Worm (Caenorhabditis elegans) whole organism, L4/young adult: ENCODE measurements around the gene F26G1.2.

ENCODE experiments used
- W03F9.2 ChIP-seq: fragments of 150-350 bp; optimal IDR thresholded peaks from 2 replicates; lab custom pipeline; 2014; ENCODE audit warnings: missing biosample characterization, missing genetic modification characterization
- dao-5 ChIP-seq: sonication (generic microtip); optimal IDR thresholded peaks from 2 replicates; lab custom pipeline; 2016; ENCODE audit warnings: missing genotype, missing genetic modification characterization, moderate library complexity, missing compliant biosample characterization
- him-1 ChIP-seq: sonication (generic microtip); optimal IDR thresholded peaks from 2 replicates; lab custom pipeline; 2016; ENCODE audit warnings: missing genotype, missing genetic modification reagents, missing genetic modification characterization, missing compliant biosample characterization

Gene F26G1.2

DNA sequence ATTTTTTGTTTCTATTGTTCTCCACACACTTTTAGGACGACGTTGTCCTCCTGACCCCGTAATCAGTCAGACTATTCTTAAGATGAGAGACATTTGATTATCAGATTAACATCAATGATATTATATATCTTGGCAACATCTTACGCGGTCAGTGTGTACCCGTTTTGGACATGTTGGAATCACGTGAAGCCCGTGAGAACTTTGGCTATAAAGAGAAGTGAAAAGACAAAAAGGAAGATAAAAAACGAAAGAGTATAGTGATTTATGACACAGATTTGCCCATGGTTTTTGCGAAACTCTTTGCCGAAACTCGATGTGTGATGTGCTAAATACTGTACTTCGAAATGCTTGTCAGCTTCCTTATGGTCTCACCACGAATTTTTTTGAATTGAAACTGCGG, 17.6 kb upstream of the F26G1.2 start:
- TF ChIP-seq W03F9.2 (tag; lab: Kevin White, UChicago) (no peak), dao-5 (no peak), him-1 (tag; lab: Kevin White, UChicago) (no peak)

DNA sequence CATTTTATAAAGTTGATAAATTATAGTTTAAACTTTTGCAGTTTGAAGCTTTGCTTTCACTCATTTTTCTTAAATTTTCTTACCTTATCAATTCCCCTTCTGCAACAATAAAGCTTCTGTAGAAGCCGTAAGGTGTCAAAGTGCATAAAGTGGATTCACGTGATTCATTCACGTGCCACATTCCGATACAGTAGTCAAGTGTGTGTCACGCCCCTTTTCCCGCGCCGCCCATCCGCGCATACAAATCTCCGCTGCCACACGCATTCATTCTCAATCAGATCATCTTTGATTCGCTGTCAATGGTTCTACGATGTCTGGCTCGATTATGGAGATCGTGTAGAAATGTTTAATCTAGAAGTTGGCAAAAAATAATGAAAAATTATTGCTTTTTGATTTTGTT, 15.8 kb upstream of the F26G1.2 start:
- TF ChIP-seq W03F9.2 (tag; lab: Kevin White, UChicago) (no peak), dao-5 (no peak), him-1 (tag; lab: Kevin White, UChicago) (no peak)

DNA sequence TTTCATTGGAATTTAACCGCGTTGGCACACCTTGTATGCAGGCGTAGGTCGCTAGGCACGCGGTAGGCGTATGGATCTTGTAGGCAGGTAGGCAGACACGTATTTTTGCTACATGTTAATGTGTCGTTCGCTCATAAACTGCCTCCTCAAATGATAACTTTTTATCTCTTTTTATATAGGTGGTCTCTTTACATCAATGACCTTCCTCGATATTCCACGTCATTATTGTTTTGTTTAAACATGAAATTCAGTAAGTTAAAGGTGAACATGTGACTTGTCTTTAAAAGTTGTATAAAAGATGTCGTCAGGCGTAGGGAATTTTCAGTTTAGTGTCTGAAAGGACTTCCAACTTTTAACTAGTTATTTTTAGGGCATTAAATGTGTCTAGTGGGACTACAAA, 15.2 kb upstream of the F26G1.2 start:
- TF ChIP-seq W03F9.2 (tag; lab: Kevin White, UChicago) (no peak), dao-5 (no peak), him-1 (tag; lab: Kevin White, UChicago) (no peak)

DNA sequence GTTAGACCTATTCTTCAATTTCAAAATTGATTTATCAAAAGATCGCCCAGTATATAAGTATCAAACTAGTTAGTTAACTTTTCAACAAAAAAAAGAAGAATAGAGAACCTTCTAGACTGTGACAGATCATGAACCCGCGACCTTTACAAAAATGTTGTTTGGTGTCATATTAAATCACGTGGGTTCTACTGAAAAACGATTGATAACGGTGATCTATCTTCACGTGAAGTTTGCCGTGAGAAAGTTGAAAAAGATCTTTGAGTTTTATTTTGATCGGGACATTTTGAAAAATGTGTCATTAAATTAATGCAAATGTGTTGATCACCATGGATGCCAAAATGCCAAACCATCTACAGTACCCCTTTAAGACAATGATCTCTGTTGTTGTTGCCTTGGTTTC, 14.5 kb upstream of the F26G1.2 start:
- no peak for TF ChIP-seq W03F9.2 (tag; lab: Kevin White, UChicago)

DNA sequence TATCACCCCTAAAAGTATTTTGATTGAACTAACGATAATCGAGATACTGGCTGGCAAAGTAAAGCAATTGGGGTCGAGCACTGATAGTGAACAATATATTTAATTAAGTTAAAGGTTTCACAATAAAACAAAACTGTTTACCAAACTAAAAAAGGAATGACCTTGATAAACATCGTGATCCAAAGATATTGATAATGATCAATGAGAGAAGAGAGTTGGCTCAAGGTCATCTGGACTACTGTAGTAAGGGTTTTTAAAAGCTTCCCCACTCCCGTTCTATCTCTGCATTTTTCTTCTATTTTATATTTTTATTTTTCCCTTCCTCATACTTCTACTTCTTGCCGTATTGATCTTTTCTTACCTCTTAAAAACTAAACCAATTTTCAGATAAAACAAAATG, 13.3 kb upstream of the F26G1.2 start, which contains the start of gene F41C3.2:
F41C3.2 (plus strand) TSS at position 388 of the 400 bp plus-strand sequence.
- TF ChIP-seq dao-5 (no peak), him-1 (tag; lab: Kevin White, UChicago) (no peak), W03F9.2 (tag; lab: Kevin White, UChicago) (no peak)

DNA sequence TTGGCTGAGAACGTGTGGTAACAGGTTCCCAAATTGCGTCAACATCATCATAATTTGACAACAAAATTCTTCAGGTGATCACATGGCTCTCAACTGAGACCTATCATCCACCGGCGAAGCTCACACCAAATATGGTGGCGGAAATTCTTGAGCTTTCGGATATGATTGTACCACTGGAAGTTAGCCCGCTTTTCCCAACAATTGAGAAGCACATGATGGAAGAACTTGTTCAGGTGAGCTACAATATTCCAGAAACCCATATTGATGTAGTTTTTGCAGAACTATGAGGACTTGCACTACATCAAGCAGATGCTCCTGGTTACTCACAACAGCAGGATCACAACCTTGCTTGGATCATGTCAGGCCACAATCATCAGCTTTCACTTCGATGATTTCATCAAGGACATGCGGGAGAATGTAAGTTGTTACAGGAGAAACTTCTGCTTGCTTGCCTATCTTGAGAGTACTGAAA, 10.6 kb upstream of the F26G1.2 start, which contains the start of gene F41C3.1:
F41C3.1 (plus strand) TSS at position 51 of the 472 bp plus-strand sequence.
- TF ChIP-seq W03F9.2 (tag; lab: Kevin White, UChicago) = no peak
- TF ChIP-seq him-1 (tag; lab: Kevin White, UChicago) = no peak
- no peak for TF ChIP-seq dao-5

DNA sequence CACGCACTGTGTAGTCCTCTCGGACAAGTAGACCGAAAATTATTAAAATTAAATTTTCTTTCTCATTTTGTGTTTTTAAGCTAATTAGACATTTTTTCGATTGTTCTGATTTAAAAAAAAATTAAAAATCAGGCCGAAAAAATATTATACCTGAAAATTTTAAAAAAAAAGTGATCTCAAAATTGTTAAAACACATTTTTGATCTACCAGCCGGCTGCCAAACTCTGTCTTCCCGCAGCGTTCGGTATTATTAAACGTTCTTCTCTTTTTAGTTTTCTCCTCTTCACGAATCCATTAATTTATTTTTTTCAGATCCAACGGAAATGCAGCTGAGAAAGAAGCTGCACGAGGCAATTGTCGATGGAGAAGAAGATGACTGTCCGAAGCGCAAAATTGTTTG, 9.7 kb upstream of the F26G1.2 start, which contains the start of gene C27D9.1:
C27D9.1 (plus strand) TSS at position 281 of the 400 bp plus-strand sequence.
- no peak for TF ChIP-seq W03F9.2 (tag; lab: Kevin White, UChicago)
- TF ChIP-seq him-1 (tag; lab: Kevin White, UChicago) = no peak
- no peak for TF ChIP-seq dao-5

DNA sequence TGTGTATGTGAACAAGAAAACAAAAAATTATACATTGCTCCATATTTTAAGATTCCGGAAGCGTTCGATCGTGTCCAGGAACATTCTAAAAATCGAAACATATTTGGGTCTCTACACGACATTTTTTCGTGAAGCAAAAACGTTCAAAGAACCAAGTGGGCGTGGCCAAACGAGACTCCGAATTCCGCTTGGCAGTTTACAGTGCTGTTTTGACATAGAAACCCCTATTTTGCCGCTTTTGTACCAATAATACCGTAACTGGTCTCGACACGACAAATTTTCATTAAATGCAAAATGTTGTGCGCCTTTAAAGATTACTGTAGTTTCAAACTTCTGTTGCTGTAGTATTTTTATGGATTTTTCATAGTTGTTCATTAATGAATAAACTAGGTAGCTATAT, 7.2 kb upstream of the F26G1.2 start:
- TF ChIP-seq W03F9.2 (tag; lab: Kevin White, UChicago) (no peak), dao-5 (no peak), him-1 (tag; lab: Kevin White, UChicago) (no peak)

DNA sequence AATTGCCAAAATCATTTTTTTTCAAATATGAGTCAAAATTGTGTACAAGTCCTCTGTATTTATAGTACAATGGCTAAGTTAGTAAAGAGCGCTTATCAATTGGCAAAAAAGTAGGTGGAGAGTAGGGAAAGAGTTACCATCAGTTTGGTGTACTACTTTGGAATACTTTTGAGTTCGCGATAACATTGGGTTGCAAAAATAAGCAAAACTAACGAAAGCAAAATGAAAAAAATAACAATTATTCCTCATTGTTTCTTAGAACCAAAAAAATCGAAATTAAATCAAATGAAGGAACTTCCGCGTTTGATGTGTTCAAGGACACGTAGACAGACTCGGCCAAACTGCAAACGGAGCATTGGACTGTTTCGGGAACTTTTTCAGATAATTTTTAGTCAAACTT, 6.1 kb upstream of the F26G1.2 start, which contains the start of gene C27D9.2:
C27D9.2 (minus strand) TSS at position 101 of the 400 bp plus-strand sequence.
- TF ChIP-seq W03F9.2 (tag; lab: Kevin White, UChicago) (no peak), dao-5 (no peak)

DNA sequence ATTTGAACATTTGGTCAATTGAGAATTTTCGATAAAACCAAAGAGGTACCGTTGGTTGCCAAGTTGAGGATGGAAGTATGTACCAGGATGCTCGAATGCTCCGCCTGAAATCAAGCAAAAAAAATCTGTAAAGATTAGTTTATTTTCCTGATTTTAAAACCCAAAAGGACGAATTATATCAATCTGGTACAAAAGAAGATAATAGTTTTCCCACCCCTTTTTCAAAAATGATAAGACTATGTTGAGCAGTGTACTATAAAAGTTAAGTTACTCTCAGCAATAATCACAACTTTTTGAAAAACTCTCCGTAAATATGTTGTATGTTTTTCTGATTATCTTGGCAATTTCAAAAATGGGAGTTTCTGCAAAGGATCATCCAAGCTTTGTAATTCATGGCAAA, 4.4 kb upstream of the F26G1.2 start, which contains the start of gene F26G1.3:
F26G1.3 (plus strand) TSS at position 301 of the 400 bp plus-strand sequence.
- no peak for TF ChIP-seq W03F9.2 (tag; lab: Kevin White, UChicago)
- TF ChIP-seq dao-5 = no peak
- no peak for TF ChIP-seq him-1 (tag; lab: Kevin White, UChicago)

DNA sequence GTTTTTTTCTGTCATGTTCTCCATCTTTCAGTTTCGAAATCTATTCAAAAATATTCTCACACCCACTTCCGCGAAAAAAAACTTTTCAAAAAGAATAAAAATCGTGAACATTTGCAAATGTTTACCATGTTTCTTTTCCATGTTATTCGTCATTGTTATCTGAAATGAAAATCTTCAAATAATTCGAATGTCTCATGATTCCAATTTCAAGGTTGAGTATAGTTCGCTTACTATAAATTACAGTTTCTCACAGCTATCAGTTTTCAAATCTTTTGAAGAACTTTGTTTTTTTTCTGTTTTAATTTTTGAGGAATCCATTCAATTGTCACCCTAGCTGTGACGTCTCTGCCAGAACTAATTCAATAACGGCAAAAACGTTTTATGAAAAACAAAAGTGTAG, 3.0 kb upstream of the F26G1.2 start:
- TF ChIP-seq him-1 (tag; lab: Kevin White, UChicago) (no peak), dao-5 (no peak), W03F9.2 (tag; lab: Kevin White, UChicago) (no peak)

DNA sequence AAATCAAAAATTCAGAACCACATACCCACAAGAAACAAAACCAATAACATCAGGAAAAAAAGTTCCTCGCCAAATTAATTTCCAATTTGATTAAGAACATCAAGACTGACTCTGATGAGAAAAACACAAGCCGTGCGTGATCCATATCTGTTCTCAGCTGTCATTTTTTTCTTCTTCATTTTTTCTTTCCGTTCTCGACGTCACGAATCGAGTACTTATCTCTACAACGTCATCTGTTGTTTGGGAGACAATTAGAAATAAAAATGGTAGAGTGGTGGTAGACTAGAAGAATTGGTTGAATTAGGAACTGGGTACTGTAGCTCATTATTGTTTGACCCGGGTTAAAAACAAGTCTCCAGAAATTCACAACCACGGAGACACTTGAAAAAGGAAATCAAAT, 1.9 kb upstream of the F26G1.2 start:
- TF ChIP-seq dao-5 (no peak), W03F9.2 (tag; lab: Kevin White, UChicago) (no peak), him-1 (tag; lab: Kevin White, UChicago) (no peak)

DNA sequence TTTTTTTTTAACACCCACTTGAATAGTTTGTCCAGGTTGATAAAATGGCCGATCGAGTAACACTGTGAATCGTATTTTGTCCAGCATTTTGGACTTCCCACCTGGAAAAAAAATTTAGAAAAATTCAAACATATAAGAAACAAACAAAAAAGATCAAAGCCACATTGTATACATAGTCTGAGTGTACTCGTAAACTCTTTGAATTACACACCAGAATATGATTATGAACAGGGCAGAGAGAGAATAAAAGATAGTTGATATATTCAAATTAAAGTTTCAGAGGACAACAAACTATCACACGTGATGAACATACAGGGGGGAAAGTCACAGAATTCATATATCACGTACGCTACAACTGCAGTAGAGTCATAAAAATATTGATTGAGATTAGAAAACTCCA, 3.4 kb downstream of the F26G1.2 start, which contains the start of gene ttm-2:
ttm-2 (minus strand) TSS at position 101 of the 400 bp plus-strand sequence.
- TF ChIP-seq him-1 (tag; lab: Kevin White, UChicago) (no peak), W03F9.2 (tag; lab: Kevin White, UChicago) (no peak), dao-5 (no peak)

DNA sequence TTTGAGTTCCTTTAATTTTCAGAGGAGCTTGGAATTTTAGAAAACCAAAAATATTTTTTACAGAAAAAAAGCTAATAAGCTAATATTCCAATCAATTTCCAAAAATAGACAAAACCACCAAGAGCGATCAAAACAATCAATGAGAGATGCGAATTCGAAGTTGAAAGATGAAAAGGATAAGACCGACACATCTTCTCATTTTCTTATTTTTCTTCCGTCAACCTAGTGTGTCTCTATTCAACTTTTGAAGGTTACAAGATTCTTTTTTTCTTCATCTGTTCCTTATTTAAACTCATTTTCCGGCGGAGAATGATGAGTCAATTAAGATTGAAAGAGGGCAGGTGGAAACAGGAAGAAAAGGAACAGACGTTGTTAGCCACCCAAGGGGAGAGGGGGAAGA, 4.7 kb downstream of the F26G1.2 start:
- no peak for TF ChIP-seq dao-5
- TF ChIP-seq him-1 (tag; lab: Kevin White, UChicago) = no peak
- TF ChIP-seq W03F9.2 (tag; lab: Kevin White, UChicago) = no peak

DNA sequence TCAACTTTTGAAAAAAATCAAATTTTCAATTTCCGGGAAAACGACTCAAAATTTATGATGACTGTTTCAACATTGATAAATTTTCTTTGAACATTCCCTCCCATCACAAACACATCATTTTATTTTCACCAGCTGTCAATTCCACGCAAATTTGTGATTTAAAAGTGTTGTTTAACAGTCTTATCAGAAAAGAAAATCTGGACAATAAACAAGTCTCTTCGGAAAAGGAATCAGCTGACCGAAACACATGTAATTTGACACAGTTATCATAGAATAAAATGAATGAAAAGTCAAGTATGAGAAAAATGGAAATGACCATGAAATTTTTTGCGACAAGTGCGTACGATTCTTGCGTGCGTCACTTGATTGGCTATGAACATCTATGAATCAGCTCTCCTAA, 6.2 kb downstream of the F26G1.2 start:
- no peak for TF ChIP-seq dao-5
- TF ChIP-seq him-1 (tag; lab: Kevin White, UChicago) = no peak
- TF ChIP-seq W03F9.2 (tag; lab: Kevin White, UChicago) = no peak
